Worm (Caenorhabditis elegans): ENCODE data around the gene F18H3.1.

DNA sequence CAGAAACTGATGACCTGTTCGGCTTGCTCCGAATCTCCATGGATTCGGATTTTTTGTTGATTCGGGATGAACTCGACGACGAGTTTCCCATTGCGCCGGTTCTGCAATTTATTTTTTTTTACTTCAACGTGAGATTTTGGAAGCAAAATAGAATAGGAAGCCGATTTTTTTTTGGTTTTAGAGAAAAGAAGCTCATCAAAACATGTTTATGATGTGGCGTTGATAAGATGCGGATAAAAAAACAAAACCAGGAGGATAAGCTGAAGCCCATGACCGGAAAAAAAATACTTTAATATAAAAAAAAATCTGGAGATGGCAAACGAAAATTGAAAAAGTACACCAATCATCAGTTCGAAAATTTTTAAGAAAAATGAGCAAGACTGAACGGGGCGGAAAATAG is 36.6 kb downstream of the F18H3.1 start, which contains the start of gene glb-20:
- TF ChIP-seq unc-3 (GFP tag; conservative IDR thresholded peaks at IDR 0.05), result no peak
- no peak for TF ChIP-seq unc-3 (tag; optimal IDR thresholded peaks at IDR 0.05)
- TF ChIP-seq ama-1 (optimal IDR thresholded peaks at IDR 0.05), result no peak
- no peak for TF ChIP-seq dmd-4 (tag; optimal IDR thresholded peaks at IDR 0.05; ENCODE audit: borderline replicate concordance)
- no peak for TF ChIP-seq elt-4 (tag; optimal IDR thresholded peaks at IDR 0.05)
- no peak for TF ChIP-seq lin-11 (tag; optimal IDR thresholded peaks at IDR 0.05)

Measured in whole organism, late embryonic.